Fruit fly (Drosophila melanogaster) whole organism, wandering third instar larva: ENCODE measurements around the gene Der-2.
A peak's percentile ranks its signal among the peaks of the same experiment; 100 is the strongest.

Experiments
- Abd-B ChIP-seq: fragments of >200 bp; optimal IDR thresholded peaks from 2 replicates; lab custom pipeline; 2017; ENCODE audit warnings: missing biosample characterization, missing genetic modification characterization
- CG32264 ChIP-seq: fragments of 200-800 bp; sonication (Bioruptor generic); optimal IDR thresholded peaks from 2 replicates; lab custom pipeline; 2016; ENCODE audit warnings: missing biosample characterization, missing genetic modification characterization
- CG9705 ChIP-seq: fragments of 200-800 bp; sonication (Bioruptor generic); optimal IDR thresholded peaks from 2 replicates; lab custom pipeline; 2018; ENCODE audit warnings: missing biosample characterization, mild to moderate bottlenecking, missing genetic modification characterization
- Dfd ChIP-seq: fragments of >200 bp; optimal IDR thresholded peaks from 2 replicates; lab custom pipeline; 2017; ENCODE audit warnings: missing biosample characterization, missing genetic modification characterization
- Dif ChIP-seq: fragments of 200-275, 200-300 bp; sonication (Bioruptor generic); optimal IDR thresholded peaks from 2 replicates; lab custom pipeline; 2018; ENCODE audit warnings: missing biosample characterization, missing genetic modification characterization; ENCODE audit not compliant: partially characterized antibody
- GATAd ChIP-seq: sonication (Bioruptor generic); optimal IDR thresholded peaks from 2 replicates; lab custom pipeline; 2016; ENCODE audit warnings: missing biosample characterization, missing genetic modification characterization
- Hnf4 ChIP-seq: fragments of 200-800 bp; sonication (Bioruptor generic); optimal IDR thresholded peaks from 2 replicates; lab custom pipeline; 2016; ENCODE audit warnings: missing biosample characterization, mild to moderate bottlenecking, missing genetic modification characterization
- Hr78 ChIP-seq: fragments of >200 bp; optimal IDR thresholded peaks from 2 replicates; lab custom pipeline; 2017; ENCODE audit warnings: missing biosample characterization, missing genetic modification characterization
- Hr83 ChIP-seq: fragments of 200-300 bp; sonication (Bioruptor generic); optimal IDR thresholded peaks from 2 replicates; lab custom pipeline; 2016; ENCODE audit warnings: missing biosample characterization, mild to moderate bottlenecking, missing genetic modification characterization, moderate library complexity; ENCODE audit not compliant: poor library complexity, severe bottlenecking
- Jra ChIP-seq: sonication (Bioruptor generic); optimal IDR thresholded peaks from 2 replicates; lab custom pipeline; 2016; ENCODE audit warnings: missing biosample characterization, missing genetic modification characterization
- Mio ChIP-seq: sonication (Bioruptor generic); optimal IDR thresholded peaks from 2 replicates; lab custom pipeline; 2016; ENCODE audit warnings: missing biosample characterization, missing genetic modification characterization
- Myc ChIP-seq: fragments of >200 bp; optimal IDR thresholded peaks from 2 replicates; lab custom pipeline; 2017
- N ChIP-seq: fragments of >200 bp; optimal IDR thresholded peaks from 2 replicates; lab custom pipeline; 2018; ENCODE audit warnings: missing biosample characterization, missing external identifiers, missing genetic modification characterization
- OdsH ChIP-seq: fragments of 200-800 bp; sonication (Bioruptor generic); optimal IDR thresholded peaks from 2 replicates; lab custom pipeline; 2016; ENCODE audit warnings: missing biosample characterization, mild to moderate bottlenecking, missing genetic modification characterization
- Rel ChIP-seq, 2 experiments: fragments of 200-800 bp; sonication (Bioruptor generic) in 1 of 2; optimal IDR thresholded peaks; 2 replicates in 1 of 2; 3 replicates in 1 of 2; lab custom pipeline; 2016 to 2019; ENCODE audit warnings: mild to moderate bottlenecking in 2 of 2, missing biosample characterization in 2 of 2, missing genetic modification characterization in 2 of 2, moderate library complexity in 1 of 2
- Sp1 ChIP-seq: fragments of 200-800 bp; sonication (Bioruptor generic); optimal IDR thresholded peaks from 3 replicates; lab custom pipeline; 2019; ENCODE audit warnings: missing biosample characterization, mild to moderate bottlenecking, missing genetic modification characterization, moderate library complexity
- Vsx2 ChIP-seq: fragments of 200-300, 225-300 bp; sonication (Bioruptor generic); optimal IDR thresholded peaks from 2 replicates; lab custom pipeline; 2018; ENCODE audit warnings: missing biosample characterization, missing genetic modification characterization; ENCODE audit not compliant: partially characterized antibody
- br ChIP-seq: fragments of 200-800 bp; sonication (Bioruptor generic); optimal IDR thresholded peaks from 2 replicates; lab custom pipeline; 2016; ENCODE audit warnings: missing biosample characterization, missing genetic modification characterization
- brk ChIP-seq: fragments of 200-800 bp; sonication (Bioruptor generic); optimal IDR thresholded peaks from 2 replicates; lab custom pipeline; 2016; ENCODE audit warnings: missing biosample characterization, mild to moderate bottlenecking, missing genetic modification characterization
- dl ChIP-seq, 2 experiments: fragments of 175-275, 200-275 bp in 1 of 2; fragments of 200-275 bp in 1 of 2; sonication (Bioruptor generic); optimal IDR thresholded peaks; lab custom pipeline; 2018; ENCODE audit warnings: mild to moderate bottlenecking in 2 of 2, missing biosample characterization in 2 of 2, missing genetic modification characterization in 2 of 2, moderate library complexity in 2 of 2; ENCODE audit not compliant: partially characterized antibody in 2 of 2, insufficient read depth in 1 of 2
- dmrt93B ChIP-seq: fragments of 200-800 bp; sonication (Bioruptor generic); optimal IDR thresholded peaks from 2 replicates; lab custom pipeline; 2018; ENCODE audit warnings: missing biosample characterization, mild to moderate bottlenecking, missing genetic modification characterization
- dsf ChIP-seq: sonication (Bioruptor generic); optimal IDR thresholded peaks from 2 replicates; lab custom pipeline; 2016; ENCODE audit warnings: missing biosample characterization, missing genetic modification characterization, borderline replicate concordance
- ey ChIP-seq: fragments of 200-800 bp; sonication (Bioruptor generic); optimal IDR thresholded peaks from 2 replicates; lab custom pipeline; 2016; ENCODE audit warnings: missing biosample characterization, missing genetic modification characterization
- foxo ChIP-seq, 2 experiments: fragments of 200-800 bp; sonication (Bioruptor generic); optimal IDR thresholded peaks; 2 replicates in 1 of 2; 3 replicates in 1 of 2; lab custom pipeline; 2016 to 2017; ENCODE audit warnings: missing biosample characterization in 2 of 2, missing genetic modification characterization in 2 of 2
- fru ChIP-seq: fragments of 200-800 bp; sonication (Bioruptor generic); optimal IDR thresholded peaks from 3 replicates; lab custom pipeline; 2016; ENCODE audit warnings: missing biosample characterization, mild to moderate bottlenecking, missing genetic modification characterization
- h ChIP-seq: fragments of 200-800 bp; sonication (Bioruptor generic); optimal IDR thresholded peaks from 3 replicates; lab custom pipeline; 2016; ENCODE audit warnings: missing biosample characterization, mild to moderate bottlenecking, missing genetic modification characterization
- jim ChIP-seq: fragments of 175-275, 200-325 bp; sonication (Bioruptor generic); optimal IDR thresholded peaks from 2 replicates; lab custom pipeline; 2016; ENCODE audit warnings: missing biosample characterization, mild to moderate bottlenecking, missing genetic modification characterization
- lola ChIP-seq: fragments of >200 bp; optimal IDR thresholded peaks from 2 replicates; lab custom pipeline; 2017; ENCODE audit warnings: missing biosample characterization, missing genetic modification characterization
- pan ChIP-seq: fragments of >200 bp; optimal IDR thresholded peaks from 2 replicates; lab custom pipeline; 2017
- psq ChIP-seq: fragments of 200-800 bp; sonication (Bioruptor generic); optimal IDR thresholded peaks from 3 replicates; lab custom pipeline; 2017; ENCODE audit warnings: missing biosample characterization, mild to moderate bottlenecking, missing genetic modification characterization, moderate library complexity
- rgr ChIP-seq: fragments of 200-800 bp; sonication (Bioruptor generic); optimal IDR thresholded peaks from 3 replicates; lab custom pipeline; 2016; ENCODE audit warnings: missing biosample characterization, mild to moderate bottlenecking, missing genetic modification characterization
- sage ChIP-seq: fragments of 200-800 bp; sonication (Bioruptor generic); optimal IDR thresholded peaks from 2 replicates; lab custom pipeline; 2016; ENCODE audit warnings: missing biosample characterization, mild to moderate bottlenecking, missing genetic modification characterization
- sv ChIP-seq: fragments of 200-800 bp; sonication (Bioruptor generic); optimal IDR thresholded peaks from 3 replicates; lab custom pipeline; 2016; ENCODE audit warnings: missing biosample characterization, missing genetic modification characterization
- tai ChIP-seq: sonication (Bioruptor generic); optimal IDR thresholded peaks from 2 replicates; lab custom pipeline; 2016; ENCODE audit warnings: missing biosample characterization, missing genetic modification characterization
- usp ChIP-seq: fragments of >200 bp; optimal IDR thresholded peaks from 2 replicates; lab custom pipeline; 2017; ENCODE audit warnings: missing biosample characterization, missing genetic modification characterization
- woc ChIP-seq: sonication (Bioruptor generic); optimal IDR thresholded peaks from 2 replicates; lab custom pipeline; 2016; ENCODE audit warnings: missing biosample characterization, mild to moderate bottlenecking, missing genetic modification characterization

The Der-2 gene

dm6 chr3R:16483877-16484417, at the start of gene Der-2:
TSS of gene Der-2 (minus strand) at chr3R:16484223.
- TF ChIP-seq Abd-B (GFP tag; lab: Kevin White, UChicago) (no peak), usp (no peak), sv (GFP tag; lab: Kevin White, UChicago) (no peak), OdsH (GFP tag; lab: Kevin White, UChicago) (no peak), sage (no peak), h (GFP tag; lab: Kevin White, UChicago) (peak; percentile 12), Sp1 (GFP tag; lab: Kevin White, UChicago) (no peak), N (no peak), Hr83 (peak; percentile 68), fru (GFP tag; lab: Kevin White, UChicago) (no peak), foxo (GFP tag; optimal IDR thresholded peaks at IDR 0.05; lab: Kevin White, UChicago) (no peak), lola (GFP tag; lab: Kevin White, UChicago) (no peak), dl (GFP tag; optimal IDR thresholded peaks at IDR 0.05; lab: Kevin White, UChicago; ENCODE audit: insufficient read depth in 1 of 2, partially characterized antibody in 2 of 2) (no peak), jim (no peak), Hr78 (GFP tag; lab: Kevin White, UChicago) (no peak), pan (lab: Kevin White, UChicago) (no peak)

dm6 chr3R:16530424-16530823, 46.4 kb upstream of the Der-2 start:
- no peak for TF ChIP-seq Dif (GFP tag; lab: Kevin White, UChicago)
- TF ChIP-seq N, result no peak
- no peak for TF ChIP-seq sv (GFP tag; lab: Kevin White, UChicago)
- no peak for TF ChIP-seq Hnf4 (GFP tag; lab: Kevin White, UChicago)
- no peak for TF ChIP-seq GATAd (GFP tag; lab: Kevin White, UChicago)
- TF ChIP-seq fru (GFP tag; lab: Kevin White, UChicago), result no peak
- no peak for TF ChIP-seq Jra (GFP tag; lab: Kevin White, UChicago)
- TF ChIP-seq brk (GFP tag; lab: Kevin White, UChicago), result no peak
- no peak for TF ChIP-seq Mio (GFP tag; lab: Kevin White, UChicago)
- TF ChIP-seq Abd-B (GFP tag; lab: Kevin White, UChicago), result no peak
- no peak for TF ChIP-seq Hr78 (GFP tag; lab: Kevin White, UChicago)
- no peak for TF ChIP-seq Hr83
- TF ChIP-seq OdsH (GFP tag; lab: Kevin White, UChicago), result no peak
- TF ChIP-seq dmrt93B (GFP tag; lab: Kevin White, UChicago), result no peak
- no peak for TF ChIP-seq Myc
- TF ChIP-seq, all 38 proteins: peak for 0

- no peak for TF ChIP-seq woc
- TF ChIP-seq lola (GFP tag; lab: Kevin White, UChicago), result no peak
- TF ChIP-seq pan (lab: Kevin White, UChicago), result no peak
- no peak for TF ChIP-seq Abd-B (GFP tag; lab: Kevin White, UChicago)
- no peak for TF ChIP-seq dmrt93B (GFP tag; lab: Kevin White, UChicago)
- TF ChIP-seq rgr (GFP tag; lab: Kevin White, UChicago), result no peak
- TF ChIP-seq Hnf4 (GFP tag; lab: Kevin White, UChicago), result no peak
- no peak for TF ChIP-seq tai
- TF ChIP-seq sv (GFP tag; lab: Kevin White, UChicago), result no peak
- no peak for TF ChIP-seq CG9705
- no peak for TF ChIP-seq brk (GFP tag; lab: Kevin White, UChicago)
- no peak for TF ChIP-seq Vsx2
- no peak for TF ChIP-seq jim
Observed at dm6 chr3R:16528429-16528828, 44.4 kb upstream of the Der-2 start.

dm6 chr3R:16526697-16527370, 42.8 kb upstream of the Der-2 start:
- TF ChIP-seq Sp1 (GFP tag; lab: Kevin White, UChicago) (no peak), OdsH (GFP tag; lab: Kevin White, UChicago) (peak; percentile 20), Dfd (no peak), foxo (GFP tag; optimal IDR thresholded peaks at IDR 0.05; lab: Kevin White, UChicago) (peak in 1 of 2 experiments; percentile 18), h (GFP tag; lab: Kevin White, UChicago) (peak; percentile 56), psq (GFP tag; lab: Kevin White, UChicago) (peak; percentile 22), Rel (GFP tag; optimal IDR thresholded peaks at IDR 0.05; lab: Kevin White, UChicago) (no peak), Rel (tag; optimal IDR thresholded peaks at IDR 0.05; lab: Kevin White, UChicago) (no peak), Myc (no peak), CG32264 (GFP tag; lab: Kevin White, UChicago) (no peak), br (GFP tag; lab: Kevin White, UChicago) (peak; percentile 10), sage (no peak), rgr (GFP tag; lab: Kevin White, UChicago) (peak; percentile 23), dsf (GFP tag; lab: Kevin White, UChicago) (no peak), woc (no peak), fru (GFP tag; lab: Kevin White, UChicago) (peak; percentile 40), ey (GFP tag; lab: Kevin White, UChicago) (peak; percentile 50)
